Fruit fly (Drosophila melanogaster) whole organism: ENCODE measurements around the gene CG13133.

ENCODE experiments used
- CG8478 ChIP-seq: fragments of >200 bp; optimal IDR thresholded peaks from 2 replicates; lab custom pipeline; 2018; ENCODE audit warnings: inconsistent platforms
- Dll ChIP-seq: fragments of >200 bp; optimal IDR thresholded peaks from 2 replicates; lab custom pipeline; 2017
- EcR ChIP-seq, 2 experiments: fragments of >200 bp; optimal IDR thresholded peaks; 2 replicates each; lab custom pipeline; 2017; ENCODE audit warnings: missing biosample characterization in 2 of 2, missing genetic modification characterization in 2 of 2, missing genetic modification reagents in 2 of 2
- pan ChIP-seq: fragments of >200 bp; optimal IDR thresholded peaks from 2 replicates; lab custom pipeline; 2017
- psq ChIP-seq: fragments of >200 bp; optimal IDR thresholded peaks from 2 replicates; lab custom pipeline; 2017

dm6 chr2L:10060516-10060915 lies 31.7 kb downstream of the CG13133 start, which contains the start of gene Spn31A:
- TF ChIP-seq psq: no peak
- no peak for TF ChIP-seq CG8478 (lab: Kevin White, UChicago)
- TF ChIP-seq Dll (lab: Kevin White, UChicago): no peak
- no peak for TF ChIP-seq pan (lab: Kevin White, UChicago)
- TF ChIP-seq EcR (GFP tag; optimal IDR thresholded peaks at IDR 0.05; lab: Kevin White, UChicago): no peak
